Worm (Caenorhabditis elegans) whole organism, early embryonic: ENCODE results near the gene ceh-74.

Experiments used
- B0310.2 ChIP-seq: sonication (generic microtip); optimal IDR thresholded peaks from 2 replicates; lab custom pipeline; 2016; ENCODE audit warnings: mild to moderate bottlenecking, missing genetic modification characterization, missing compliant biosample characterization
- F13C5.2 ChIP-seq: sonication (generic microtip); optimal IDR thresholded peaks from 2 replicates; lab custom pipeline; 2017; ENCODE audit warnings: mild to moderate bottlenecking, missing genetic modification characterization, inconsistent platforms, missing compliant biosample characterization
- aly-1 ChIP-seq: sonication (generic microtip); optimal IDR thresholded peaks from 2 replicates; lab custom pipeline; 2016; ENCODE audit warnings: missing genetic modification characterization, missing compliant biosample characterization
- ama-1 ChIP-seq: fragments of 150-350 bp; optimal IDR thresholded peaks from 2 replicates; lab custom pipeline; 2014
- ceh-13 ChIP-seq: fragments of 200-800 bp; sonication (Bioruptor generic); optimal IDR thresholded peaks from 2 replicates; lab custom pipeline; 2018; ENCODE audit warnings: mild to moderate bottlenecking, missing genetic modification characterization, missing compliant biosample characterization
- ceh-36 ChIP-seq: sonication (generic microtip); optimal IDR thresholded peaks from 2 replicates; lab custom pipeline; 2016; ENCODE audit warnings: missing genetic modification characterization, inconsistent platforms, missing compliant biosample characterization
- ets-7 ChIP-seq: sonication (generic microtip); optimal IDR thresholded peaks from 2 replicates; lab custom pipeline; 2016; ENCODE audit warnings: missing genotype, missing genetic modification characterization, missing compliant biosample characterization
- flt-1 ChIP-seq: fragments of 200-800 bp; sonication (Bioruptor generic); IDR thresholded peaks from 2 replicates; pipeline ENCODE4 v1.3.6; 2022; ENCODE audit warnings: missing genetic modification characterization, missing compliant biosample characterization
- hmbx-1 ChIP-seq: sonication (generic microtip); optimal IDR thresholded peaks from 2 replicates; lab custom pipeline; 2016; ENCODE audit warnings: mild to moderate bottlenecking, missing genetic modification characterization, missing compliant biosample characterization
- hmg-4 ChIP-seq: fragments of 200-800 bp; sonication (Bioruptor generic); optimal IDR thresholded peaks from 2 replicates; lab custom pipeline; 2018; ENCODE audit warnings: mild to moderate bottlenecking, missing genetic modification characterization, missing compliant biosample characterization
- hnd-1 ChIP-seq: sonication (generic microtip); optimal IDR thresholded peaks from 2 replicates; lab custom pipeline; 2016; ENCODE audit warnings: missing genetic modification characterization, missing compliant biosample characterization
- pes-1 ChIP-seq: fragments of 200-800 bp; sonication (Bioruptor generic); IDR thresholded peaks from 2 replicates; pipeline ENCODE4 v1.3.6; 2022; ENCODE audit warnings: missing genetic modification reagents, missing genetic modification characterization, missing compliant biosample characterization
- scrt-1 ChIP-seq: fragments of 200-800 bp; sonication (Bioruptor generic); IDR thresholded peaks from 2 replicates; pipeline ENCODE4 v1.3.6; 2022; ENCODE audit warnings: missing genetic modification characterization, missing compliant biosample characterization
- sea-1 ChIP-seq: fragments of 200-800 bp; sonication (Bioruptor generic); conservative IDR thresholded peaks from 2 replicates; pipeline ENCODE4 v1.3.6; 2022; ENCODE audit warnings: missing genetic modification characterization, missing compliant biosample characterization
- tbx-11 ChIP-seq: fragments of 200-800 bp; sonication (Bioruptor generic); IDR thresholded peaks from 2 replicates; pipeline ENCODE4 v1.3.6; 2022; ENCODE audit warnings: missing genetic modification characterization, missing compliant biosample characterization
- tbx-37 ChIP-seq: fragments of 200-800 bp; sonication (Bioruptor generic); conservative IDR thresholded peaks from 2 replicates; pipeline ENCODE4 v1.3.6; 2022; ENCODE audit warnings: missing genetic modification reagents, missing genetic modification characterization, missing compliant biosample characterization
- tra-4 ChIP-seq: sonication (generic microtip); optimal IDR thresholded peaks from 2 replicates; lab custom pipeline; 2017; ENCODE audit warnings: missing genetic modification characterization, missing compliant biosample characterization

Gene ceh-74

ce11 chrV:14150966-14151365 is 26.9 kb upstream of the ceh-74 start:
- TF ChIP-seq hnd-1 (tag; lab: Kevin White, UChicago) (no peak), scrt-1 (no peak), F13C5.2 (tag; lab: Kevin White, UChicago) (no peak), ceh-36 (tag; lab: Kevin White, UChicago) (no peak)

- TF ChIP-seq tbx-11 (GFP tag; lab: Robert Waterston, UW): no peak
Observed at ce11 chrV:14153615-14154014, 24.3 kb upstream of the ceh-74 start.

- TF ChIP-seq tbx-11 (GFP tag; lab: Robert Waterston, UW) (no peak), aly-1 (tag; lab: Kevin White, UChicago) (no peak), ets-7 (tag; lab: Kevin White, UChicago) (no peak), pes-1 (GFP tag; lab: Robert Waterston, UW) (no peak)
Observed at ce11 chrV:14156468-14156867, 21.4 kb upstream of the ceh-74 start, which contains the start of gene AH10.2. Gene AH10.2 (plus strand): TSS chrV:14156768.

- TF ChIP-seq tbx-11 (GFP tag; lab: Robert Waterston, UW): no peak
- no peak for TF ChIP-seq hnd-1 (tag; lab: Kevin White, UChicago)
- no peak for TF ChIP-seq aly-1 (tag; lab: Kevin White, UChicago)
- TF ChIP-seq tra-4 (tag; lab: Kevin White, UChicago): no peak
- no peak for TF ChIP-seq sea-1 (GFP tag; lab: Robert Waterston, UW)
- no peak for TF ChIP-seq ama-1 (lab: Kevin White, UChicago)
Observed at ce11 chrV:14160698-14161097, 17.2 kb upstream of the ceh-74 start, which contains the start of gene cest-1.2. Gene cest-1.2 (minus strand): TSS chrV:14160862.

ce11 chrV:14162959-14163548 is 14.8 kb upstream of the ceh-74 start, which contains the start of gene srd-26:
Gene srd-26 (minus strand): TSS chrV:14163009.
- TF ChIP-seq hmg-4 (GFP tag; lab: Kevin White, UChicago) (no peak), B0310.2 (tag; lab: Kevin White, UChicago) (no peak), sea-1 (GFP tag; lab: Robert Waterston, UW) (no peak), ets-7 (tag; lab: Kevin White, UChicago) (no peak), aly-1 (tag; lab: Kevin White, UChicago) (no peak), flt-1 (GFP tag; lab: Robert Waterston, UW) (no peak)

- TF ChIP-seq tra-4 (tag; lab: Kevin White, UChicago) (no peak), tbx-11 (GFP tag; lab: Robert Waterston, UW) (no peak)
Observed at ce11 chrV:14165745-14166144, 12.1 kb upstream of the ceh-74 start.

- TF ChIP-seq aly-1 (tag; lab: Kevin White, UChicago): no peak
- TF ChIP-seq scrt-1: no peak
- TF ChIP-seq tbx-37 (GFP tag; lab: Robert Waterston, UW): no peak
- TF ChIP-seq tbx-11 (GFP tag; lab: Robert Waterston, UW): no peak
- no peak for TF ChIP-seq ets-7 (tag; lab: Kevin White, UChicago)
- TF ChIP-seq hnd-1 (tag; lab: Kevin White, UChicago): no peak
- TF ChIP-seq ceh-36 (tag; lab: Kevin White, UChicago): no peak
- TF ChIP-seq sea-1 (GFP tag; lab: Robert Waterston, UW): no peak
- TF ChIP-seq ceh-13: no peak
- TF ChIP-seq hmbx-1: no peak
- no peak for TF ChIP-seq F13C5.2 (tag; lab: Kevin White, UChicago)
- no peak for TF ChIP-seq hmg-4 (GFP tag; lab: Kevin White, UChicago)
Observed at ce11 chrV:14166630-14167029, 11.2 kb upstream of the ceh-74 start, which contains the start of gene cest-1.1. Gene cest-1.1 (minus strand): TSS chrV:14166730.

ce11 chrV:14167629-14168028 is 10.2 kb upstream of the ceh-74 start, which contains the start of gene ocam-1:
Gene ocam-1 (minus strand): TSS chrV:14167729.
- TF ChIP-seq pes-1 (GFP tag; lab: Robert Waterston, UW): no peak
- no peak for TF ChIP-seq tra-4 (tag; lab: Kevin White, UChicago)

ce11 chrV:14171284-14171683 is 6.6 kb upstream of the ceh-74 start, which contains the start of gene cest-2.1:
Gene cest-2.1 (minus strand): TSS chrV:14171481.
- TF ChIP-seq hmbx-1 (no peak), ceh-36 (tag; lab: Kevin White, UChicago) (no peak), tbx-37 (GFP tag; lab: Robert Waterston, UW) (no peak), scrt-1 (no peak), hmg-4 (GFP tag; lab: Kevin White, UChicago) (no peak), aly-1 (tag; lab: Kevin White, UChicago) (no peak), ama-1 (lab: Kevin White, UChicago) (no peak), hnd-1 (tag; lab: Kevin White, UChicago) (no peak), B0310.2 (tag; lab: Kevin White, UChicago) (no peak), tra-4 (tag; lab: Kevin White, UChicago) (no peak), pes-1 (GFP tag; lab: Robert Waterston, UW) (no peak), flt-1 (GFP tag; lab: Robert Waterston, UW) (no peak), ets-7 (tag; lab: Kevin White, UChicago) (no peak), tbx-11 (GFP tag; lab: Robert Waterston, UW) (no peak), ceh-13 (no peak), sea-1 (GFP tag; lab: Robert Waterston, UW) (no peak)
